Worm (Caenorhabditis elegans): ENCODE measurements around the gene C29F9.8.

Gene C29F9.8

ce11 chrIII:92247-92646 is 4.7 kb downstream of the C29F9.8 start:
- TF ChIP-seq peb-1 (tag; optimal IDR thresholded peaks at IDR 0.05), result no peak
- no peak for TF ChIP-seq snpc-4 (tag; optimal IDR thresholded peaks at IDR 0.05)
- no peak for TF ChIP-seq egl-27 (tag; optimal IDR thresholded peaks at IDR 0.05)
- TF ChIP-seq nhr-23 (tag; optimal IDR thresholded peaks at IDR 0.05), result no peak
- TF ChIP-seq elt-3 (tag; optimal IDR thresholded peaks at IDR 0.05), result no peak
- no peak for TF ChIP-seq nhr-21 (tag; optimal IDR thresholded peaks at IDR 0.05)
- no peak for TF ChIP-seq nhr-6 (tag; optimal IDR thresholded peaks at IDR 0.05)
- TF ChIP-seq blmp-1 (tag; optimal IDR thresholded peaks at IDR 0.05; ENCODE audit: insufficient read depth), result no peak
- TF ChIP-seq ztf-4 (tag; optimal IDR thresholded peaks at IDR 0.05), result no peak
- TF ChIP-seq nhr-12 (tag; optimal IDR thresholded peaks at IDR 0.05), result no peak
- TF ChIP-seq dmd-4 (tag; optimal IDR thresholded peaks at IDR 0.05), result no peak

DNA sequence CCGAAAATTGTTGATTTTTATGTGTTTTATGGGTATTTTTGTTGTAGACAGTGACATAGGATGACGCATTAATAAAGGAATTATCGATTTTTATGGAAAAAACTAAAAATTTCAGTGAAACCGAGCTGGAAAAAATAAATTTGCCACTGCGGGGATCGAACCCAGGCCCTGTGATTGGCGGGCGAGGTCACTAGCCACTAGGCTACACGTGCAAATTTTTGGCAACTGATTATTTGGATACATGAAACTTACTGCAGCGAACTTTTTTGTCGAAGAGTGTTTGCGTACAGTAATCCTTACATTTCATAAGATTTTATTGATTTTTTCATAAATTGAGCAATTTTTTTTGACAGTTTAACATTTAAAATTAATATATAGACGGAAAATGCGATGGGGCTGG is 7.8 kb downstream of the C29F9.8 start:
- TF ChIP-seq R02D3.7 (tag; optimal IDR thresholded peaks at IDR 0.05) (peak; percentile 10), unc-39 (tag; optimal IDR thresholded peaks at IDR 0.05) (no peak), zag-1 (tag; optimal IDR thresholded peaks at IDR 0.05) (no peak), sma-3 (GFP tag; optimal IDR thresholded peaks at IDR 0.05) (peak; percentile 51), nhr-21 (tag; optimal IDR thresholded peaks at IDR 0.05) (peak; percentile 44), sem-4 (tag; optimal IDR thresholded peaks at IDR 0.05) (no peak), F13H6.1 (tag; optimal IDR thresholded peaks at IDR 0.05) (no peak), Y55F3AM.14 (GFP tag; optimal IDR thresholded peaks at IDR 0.05) (no peak), snpc-4 (tag; optimal IDR thresholded peaks at IDR 0.05) (no peak), ama-1 (optimal IDR thresholded peaks at IDR 0.05) (peak; percentile 54), peb-1 (tag; optimal IDR thresholded peaks at IDR 0.05) (no peak), elt-3 (tag; optimal IDR thresholded peaks at IDR 0.05) (no peak), C34F6.9 (tag; optimal IDR thresholded peaks at IDR 0.05) (peak; percentile 26), ztf-1 (GFP tag; conservative IDR thresholded peaks at IDR 0.05) (no peak), aly-2 (tag; optimal IDR thresholded peaks at IDR 0.05) (no peak), nhr-10 (tag; optimal IDR thresholded peaks at IDR 0.05) (no peak), gmeb-1 (tag; optimal IDR thresholded peaks at IDR 0.05) (peak; percentile 45), nhr-129 (tag; optimal IDR thresholded peaks at IDR 0.05) (peak; percentile 48), crh-2 (tag; optimal IDR thresholded peaks at IDR 0.05) (peak; percentile 48), mbf-1 (tag; optimal IDR thresholded peaks at IDR 0.05) (no peak), nhr-6 (tag; optimal IDR thresholded peaks at IDR 0.05) (no peak), ceh-16 (tag; optimal IDR thresholded peaks at IDR 0.05) (no peak), blmp-1 (tag; optimal IDR thresholded peaks at IDR 0.05; ENCODE audit: insufficient read depth) (no peak), nhr-23 (tag; optimal IDR thresholded peaks at IDR 0.05) (no peak), unc-55 (GFP tag; optimal IDR thresholded peaks at IDR 0.05) (peak; percentile 52), sma-9 (GFP tag; optimal IDR thresholded peaks at IDR 0.05) (peak; percentile 5), sma-9 (tag; optimal IDR thresholded peaks at IDR 0.05) (no peak), fos-1 (tag; optimal IDR thresholded peaks at IDR 0.05) (peak; percentile 49), nhr-77 (tag; optimal IDR thresholded peaks at IDR 0.05) (peak; percentile 50), alr-1 (tag; optimal IDR thresholded peaks at IDR 0.05) (no peak), egl-27 (tag; optimal IDR thresholded peaks at IDR 0.05) (peak; percentile 34), ztf-4 (tag; optimal IDR thresholded peaks at IDR 0.05) (peak; percentile 47), lsy-2 (tag; optimal IDR thresholded peaks at IDR 0.05) (peak; percentile 17 to 62), lin-39 (tag; optimal IDR thresholded peaks at IDR 0.05) (no peak), nhr-11 (tag; optimal IDR thresholded peaks at IDR 0.05) (no peak)

ce11 chrIII:87183-87582 is 9.7 kb downstream of the C29F9.8 start, which contains the start of the genes F54C4.4 and mrpl-40:
Gene F54C4.4, minus strand, starts transcription at chrIII:87381.
Gene mrpl-40, plus strand, starts transcription at chrIII:87559.
- TF ChIP-seq peb-1 (tag; optimal IDR thresholded peaks at IDR 0.05) (no peak), mdl-1 (tag; optimal IDR thresholded peaks at IDR 0.05) (no peak), ZK546.5 (tag; optimal IDR thresholded peaks at IDR 0.05) (no peak), ztf-11 (tag; optimal IDR thresholded peaks at IDR 0.05) (no peak), nhr-21 (tag; optimal IDR thresholded peaks at IDR 0.05) (peak; percentile 49), aly-2 (tag; optimal IDR thresholded peaks at IDR 0.05) (no peak), nhr-129 (tag; optimal IDR thresholded peaks at IDR 0.05) (peak; percentile 54), nhr-12 (tag; optimal IDR thresholded peaks at IDR 0.05) (no peak), lin-11 (tag; optimal IDR thresholded peaks at IDR 0.05) (peak; percentile 20), egl-27 (tag; optimal IDR thresholded peaks at IDR 0.05) (peak; percentile 53), crh-2 (tag; optimal IDR thresholded peaks at IDR 0.05) (peak; percentile 64), sma-3 (GFP tag; optimal IDR thresholded peaks at IDR 0.05) (peak; percentile 75), R02D3.7 (tag; optimal IDR thresholded peaks at IDR 0.05) (peak; percentile 94), snpc-4 (tag; optimal IDR thresholded peaks at IDR 0.05) (peak; percentile 21), elt-3 (tag; optimal IDR thresholded peaks at IDR 0.05) (no peak), mab-5 (tag; optimal IDR thresholded peaks at IDR 0.05) (peak; percentile 33), blmp-1 (tag; optimal IDR thresholded peaks at IDR 0.05; ENCODE audit: insufficient read depth) (peak; percentile 8), nhr-237 (tag; optimal IDR thresholded peaks at IDR 0.05) (no peak), zag-1 (tag; optimal IDR thresholded peaks at IDR 0.05) (no peak), elt-1 (tag; optimal IDR thresholded peaks at IDR 0.05) (no peak), fos-1 (tag; optimal IDR thresholded peaks at IDR 0.05) (peak; percentile 33), lin-13 (GFP tag; optimal IDR thresholded peaks at IDR 0.05) (peak; percentile 80), unc-62 (GFP tag; optimal IDR thresholded peaks at IDR 0.05) (no peak), gmeb-1 (tag; optimal IDR thresholded peaks at IDR 0.05) (peak; percentile 73), alr-1 (tag; optimal IDR thresholded peaks at IDR 0.05) (no peak), ceh-82 (tag; optimal IDR thresholded peaks at IDR 0.05) (no peak), ceh-16 (tag; optimal IDR thresholded peaks at IDR 0.05) (peak; percentile 43), nhr-6 (tag; optimal IDR thresholded peaks at IDR 0.05) (no peak), mbf-1 (tag; optimal IDR thresholded peaks at IDR 0.05) (no peak), sma-9 (GFP tag; optimal IDR thresholded peaks at IDR 0.05) (peak; percentile 16), sma-9 (tag; optimal IDR thresholded peaks at IDR 0.05) (no peak), nhr-10 (tag; optimal IDR thresholded peaks at IDR 0.05) (no peak), nhr-11 (tag; optimal IDR thresholded peaks at IDR 0.05) (no peak), ztf-1 (GFP tag; conservative IDR thresholded peaks at IDR 0.05) (no peak), ztf-4 (tag; optimal IDR thresholded peaks at IDR 0.05) (no peak), C34F6.9 (tag; optimal IDR thresholded peaks at IDR 0.05) (peak; percentile 73)

All from whole organism, L2 larva.